Fruit fly (Drosophila melanogaster): Measurements from ENCODE around the gene CG4022.
A peak's percentile ranks its signal among the peaks of the same experiment; 100 is the strongest.

CG4022 gene

DNA sequence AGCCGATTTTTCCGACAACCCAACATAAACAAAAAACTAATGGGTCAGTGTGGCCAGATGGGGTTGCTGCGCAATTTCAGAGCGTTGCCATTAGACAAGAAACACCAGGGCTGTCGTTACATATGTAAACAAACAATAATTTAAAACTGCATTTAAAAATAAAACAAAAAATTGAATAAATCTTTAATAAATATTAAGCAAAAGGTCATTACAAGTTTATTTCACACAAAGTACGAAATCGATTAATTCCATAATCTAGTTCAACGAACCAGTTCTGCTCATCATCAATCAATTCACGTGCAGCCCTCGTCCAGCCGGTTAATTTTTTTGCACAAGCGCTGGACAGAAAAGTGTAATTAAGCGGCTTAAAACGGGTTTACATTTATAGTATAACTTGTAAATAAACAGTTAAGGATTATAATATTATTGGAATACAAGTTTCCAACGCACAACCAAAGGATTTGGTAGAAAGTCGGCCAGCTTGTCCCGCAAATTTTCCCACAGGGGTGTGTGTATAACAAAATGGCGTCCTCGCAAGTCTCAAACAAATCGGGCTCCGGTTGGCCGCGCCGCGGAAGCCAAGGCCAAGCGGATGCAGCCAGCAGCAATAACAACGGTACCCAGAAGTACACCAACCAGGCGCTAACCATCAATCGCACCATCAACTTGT is at the start of gene CG4022, which contains the start of gene Cpsf5:
Gene CG4022 (minus strand): TSS at position 79 of the 670 bp plus-strand sequence.
Gene Cpsf5 (plus strand): TSS at position 285 of the 670 bp plus-strand sequence.
- TF ChIP-seq fkh (GFP tag; optimal IDR thresholded peaks at IDR 0.05) (peak; percentile 99), Blimp-1 (GFP tag; optimal IDR thresholded peaks at IDR 0.05) (no peak), CG31627 (GFP tag; optimal IDR thresholded peaks at IDR 0.05) (peak; percentile 67), CG3032 (tag; optimal IDR thresholded peaks at IDR 0.05) (peak; percentile 75), Eip75B (GFP tag; optimal IDR thresholded peaks at IDR 0.05) (peak; percentile 78), CG1621 (tag; optimal IDR thresholded peaks at IDR 0.05) (peak; percentile 36), CG10631 (GFP tag; optimal IDR thresholded peaks at IDR 0.05) (peak; percentile 79), CG34406 (GFP tag; optimal IDR thresholded peaks at IDR 0.05) (peak; percentile 71), svp (GFP tag) (no peak), CG4318 (GFP tag; optimal IDR thresholded peaks at IDR 0.05) (no peak), dac (GFP tag; optimal IDR thresholded peaks at IDR 0.05) (no peak), spab (GFP tag; optimal IDR thresholded peaks at IDR 0.05) (no peak), CG6276 (GFP tag; optimal IDR thresholded peaks at IDR 0.05) (no peak), topi (GFP tag; optimal IDR thresholded peaks at IDR 0.05) (peak; percentile 70), OdsH (GFP tag; optimal IDR thresholded peaks at IDR 0.05) (peak; percentile 79), eg (GFP tag; IDR thresholded peaks at IDR 0.05) (peak; percentile 83; the same call in 2 of the 3 replicates), CG11762 (GFP tag; optimal IDR thresholded peaks at IDR 0.05; ENCODE audit: insufficient read depth) (peak; percentile 45), fd59A (GFP tag; optimal IDR thresholded peaks at IDR 0.05) (no peak), ss (GFP tag; optimal IDR thresholded peaks at IDR 0.05) (peak; percentile 34 to 47), Ets96B (tag; optimal IDR thresholded peaks at IDR 0.05) (peak; percentile 61), CG3919 (GFP tag; optimal IDR thresholded peaks at IDR 0.05) (peak; percentile 67), acj6 (GFP tag; optimal IDR thresholded peaks at IDR 0.05) (peak; percentile 77), achi (GFP tag; optimal IDR thresholded peaks at IDR 0.05) (peak; percentile 77), cyc (GFP tag; optimal IDR thresholded peaks at IDR 0.05) (peak; percentile 62), Eip93F (GFP tag; optimal IDR thresholded peaks at IDR 0.05) (peak; percentile 69), Lpt (GFP tag; optimal IDR thresholded peaks at IDR 0.05) (peak; percentile 49), Sox102F (GFP tag; optimal IDR thresholded peaks at IDR 0.05) (peak; percentile 77), fd85E (GFP tag; optimal IDR thresholded peaks at IDR 0.05) (no peak), Hr38 (GFP tag; optimal IDR thresholded peaks at IDR 0.05) (no peak), CG8632 (GFP tag; optimal IDR thresholded peaks at IDR 0.05) (peak; percentile 29), Met (GFP tag; optimal IDR thresholded peaks at IDR 0.05) (peak; percentile 74), salr (GFP tag; optimal IDR thresholded peaks at IDR 0.05) (no peak), CG11294 (GFP tag; IDR thresholded peaks at IDR 0.05) (0 out of 2 replicates have a peak, but pooled peaks have one; percentile 22), CG7368 (GFP tag; optimal IDR thresholded peaks at IDR 0.05) (peak; percentile 56), CG10669 (GFP tag; optimal IDR thresholded peaks at IDR 0.05) (no peak), Eip78C (GFP tag) (peak; percentile 91), net (GFP tag; optimal IDR thresholded peaks at IDR 0.05) (peak; percentile 54), Smox (GFP tag; optimal IDR thresholded peaks at IDR 0.05) (peak; percentile 71), Sox15 (GFP tag; optimal IDR thresholded peaks at IDR 0.05) (peak; percentile 46), CG6854 (GFP tag; optimal IDR thresholded peaks at IDR 0.05) (no peak), pdm3 (GFP tag; optimal IDR thresholded peaks at IDR 0.05) (peak; percentile 84), CG32006 (GFP tag; optimal IDR thresholded peaks at IDR 0.05) (peak; percentile 82), Sox14 (GFP tag; optimal IDR thresholded peaks at IDR 0.05) (peak; percentile 70), CG8119 (GFP tag; IDR thresholded peaks at IDR 0.05) (peak; percentile 73), esn (GFP tag; optimal IDR thresholded peaks at IDR 0.05) (peak; percentile 82), CG8319 (GFP tag; optimal IDR thresholded peaks at IDR 0.05) (no peak), CG9139 (GFP tag; optimal IDR thresholded peaks at IDR 0.05) (no peak), Ets21C (GFP tag; optimal IDR thresholded peaks at IDR 0.05) (peak; percentile 46), Gug (GFP tag; IDR thresholded peaks at IDR 0.05) (no peak; the same call in 1 of the 2 replicates), Hr4 (GFP tag; optimal IDR thresholded peaks at IDR 0.05) (peak; percentile 83), CG6163 (GFP tag; IDR thresholded peaks at IDR 0.05) (peak; percentile 79)
